Fruit fly (Drosophila melanogaster) whole organism, pupa: ENCODE data around the gene Ssl1.

ENCODE experiments used
- CG10348 ChIP-seq: fragments of 200-800 bp; sonication (Bioruptor generic); IDR thresholded peaks from 2 replicates; pipeline ENCODE4 v1.3.6; 2022; ENCODE audit warnings: missing biosample characterization, missing genetic modification characterization
- CG12605 ChIP-seq: fragments of 200-800 bp; sonication (Bioruptor generic); IDR thresholded peaks from 2 replicates; pipeline ENCODE4 v1.3.6; 2022; ENCODE audit warnings: missing biosample characterization, missing genetic modification characterization
- CG13204 ChIP-seq: fragments of 200-800 bp; sonication (Bioruptor generic); optimal IDR thresholded peaks from 2 replicates; lab custom pipeline; 2018; ENCODE audit warnings: missing biosample characterization, mild to moderate bottlenecking, missing genetic modification characterization, moderate library complexity
- CG14655 ChIP-seq: fragments of 200-800 bp; sonication (Bioruptor generic); optimal IDR thresholded peaks from 3 replicates; lab custom pipeline; 2017; ENCODE audit warnings: mild to moderate bottlenecking, missing biosample characterization, missing genetic modification reagents, missing genetic modification characterization
- CG15710 ChIP-seq: fragments of 200-800 bp; sonication (Bioruptor generic); optimal IDR thresholded peaks from 2 replicates; lab custom pipeline; 2018; ENCODE audit warnings: missing biosample characterization, mild to moderate bottlenecking, missing genetic modification characterization, moderate library complexity
- CG17806 ChIP-seq: fragments of 200-800 bp; sonication (Bioruptor generic); optimal IDR thresholded peaks from 2 replicates; lab custom pipeline; 2018; ENCODE audit warnings: missing biosample characterization, mild to moderate bottlenecking, missing genetic modification characterization, moderate library complexity
- CG32121 ChIP-seq: fragments of 200-800 bp; sonication (Bioruptor generic); IDR thresholded peaks from 2 replicates; pipeline ENCODE4 v1.3.6; 2022; ENCODE audit warnings: missing biosample characterization, missing genetic modification characterization
- CG34367 ChIP-seq: fragments of 200-800 bp; sonication (Bioruptor generic); optimal IDR thresholded peaks from 2 replicates; lab custom pipeline; 2018; ENCODE audit warnings: missing biosample characterization, mild to moderate bottlenecking, missing genetic modification characterization
- CG4496 ChIP-seq: fragments of 200-800 bp; sonication (Bioruptor generic); IDR thresholded peaks from 3 replicates; pipeline ENCODE4 v1.3.6; 2022; ENCODE audit warnings: missing biosample characterization, missing genetic modification characterization
- CG8159 ChIP-seq: fragments of 200-800 bp; sonication (Bioruptor generic); optimal IDR thresholded peaks from 3 replicates; lab custom pipeline; 2018; ENCODE audit warnings: missing biosample characterization, mild to moderate bottlenecking, missing genetic modification characterization, moderate library complexity
- CG8301 ChIP-seq: fragments of 200-800 bp; sonication (Bioruptor generic); optimal IDR thresholded peaks from 2 replicates; lab custom pipeline; 2018; ENCODE audit warnings: missing biosample characterization, mild to moderate bottlenecking, missing genetic modification characterization
- CG9948 ChIP-seq: fragments of 200-800 bp; sonication (Bioruptor generic); optimal IDR thresholded peaks from 2 replicates; lab custom pipeline; 2018; ENCODE audit warnings: missing biosample characterization, mild to moderate bottlenecking, missing genetic modification characterization, moderate library complexity
- D1 ChIP-seq: fragments of 200-800 bp; sonication (Bioruptor generic); optimal IDR thresholded peaks from 2 replicates; lab custom pipeline; 2018; ENCODE audit warnings: missing biosample characterization, mild to moderate bottlenecking, missing genetic modification characterization, moderate library complexity
- EcR ChIP-seq: fragments of 200-800 bp; sonication (Bioruptor generic); optimal IDR thresholded peaks from 3 replicates; lab custom pipeline; 2019; ENCODE audit warnings: missing biosample characterization, missing genetic modification characterization, mild to moderate bottlenecking, moderate library complexity, missing genetic modification reagents
- Ets98B ChIP-seq: fragments of 200-800 bp; sonication (Bioruptor generic); IDR thresholded peaks from 2 replicates; pipeline ENCODE4 v1.3.6; 2022; ENCODE audit warnings: missing biosample characterization, missing genetic modification characterization
- Pif1A ChIP-seq: fragments of 200-800 bp; sonication (Bioruptor generic); optimal IDR thresholded peaks from 3 replicates; lab custom pipeline; 2016; ENCODE audit warnings: missing biosample characterization, missing genetic modification characterization
- Pif1B ChIP-seq: fragments of 200-800 bp; sonication (Bioruptor generic); optimal IDR thresholded peaks from 3 replicates; lab custom pipeline; 2016; ENCODE audit warnings: missing biosample characterization, missing genetic modification characterization
- Snoo ChIP-seq: fragments of 200-800 bp; sonication (Bioruptor generic); optimal IDR thresholded peaks from 3 replicates; lab custom pipeline; 2017; ENCODE audit warnings: missing biosample characterization, mild to moderate bottlenecking, missing genetic modification characterization, inconsistent platforms
- fd96Ca ChIP-seq: fragments of 200-800 bp; sonication (Bioruptor generic); IDR thresholded peaks from 3 replicates; pipeline ENCODE4 v1.3.6; 2022; ENCODE audit warnings: missing biosample characterization, missing genetic modification characterization
- gl ChIP-seq: fragments of 200-800 bp; sonication (Bioruptor generic); optimal IDR thresholded peaks from 2 replicates; lab custom pipeline; 2018; ENCODE audit warnings: missing biosample characterization, mild to moderate bottlenecking, missing genetic modification characterization
- rn ChIP-seq: fragments of 200-800 bp; sonication (Bioruptor generic); IDR thresholded peaks from 2 replicates; pipeline ENCODE4 v1.3.6; 2022; ENCODE audit warnings: missing biosample characterization, missing genetic modification characterization

Gene Ssl1

DNA sequence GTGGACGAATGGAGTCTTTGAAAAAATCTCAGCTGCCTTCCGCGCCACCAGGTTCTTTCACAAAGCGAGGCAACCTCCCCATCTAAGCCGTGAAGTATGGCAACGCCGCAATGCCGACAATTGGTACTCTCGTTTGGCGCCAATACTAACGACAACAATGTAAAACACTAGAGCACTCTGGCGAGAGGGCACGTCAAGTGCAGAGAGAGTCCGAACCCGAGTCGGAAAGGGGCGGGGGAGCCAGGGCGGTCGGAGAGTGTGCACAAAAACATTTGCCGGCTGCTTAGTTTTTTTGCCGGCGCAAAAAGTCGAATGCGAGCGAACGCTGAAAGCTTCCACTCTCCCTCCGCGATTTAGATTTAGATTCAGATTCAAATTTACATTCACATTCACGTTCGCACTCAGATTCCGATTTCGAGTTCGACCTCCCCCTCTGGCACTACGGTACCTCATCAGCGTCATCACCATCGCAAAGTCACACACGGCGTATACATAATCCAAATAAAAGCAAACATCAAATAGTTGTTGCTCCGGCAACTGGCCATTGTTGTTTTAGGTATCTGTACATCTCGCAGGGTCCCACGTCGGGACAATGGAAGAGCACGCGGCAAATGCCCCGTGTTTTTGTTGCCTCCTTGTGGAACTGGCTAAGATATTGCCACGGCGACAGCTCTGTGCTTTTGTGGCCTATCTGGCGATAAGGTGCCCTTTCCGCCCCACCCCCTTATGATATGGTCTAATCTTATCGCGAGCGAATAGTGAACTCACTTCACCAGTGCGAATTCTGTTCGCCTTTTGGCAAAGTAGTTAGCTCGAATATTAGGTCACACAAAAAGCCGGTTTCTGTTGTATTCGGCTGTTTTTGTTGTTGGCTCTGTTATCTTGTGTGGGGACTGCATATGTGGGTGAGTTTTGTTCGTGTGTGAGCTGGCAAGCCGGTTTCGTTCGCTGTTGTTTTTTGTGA is 41.0 kb upstream of the Ssl1 start:
- TF ChIP-seq Ets98B (GFP tag; lab: Robert Waterston, UW) = peak; percentile 65
- no peak for TF ChIP-seq CG8301
- TF ChIP-seq Pif1B (GFP tag; lab: Kevin White, UChicago) = no peak
- TF ChIP-seq CG12605 (GFP tag; lab: Robert Waterston, UW) = peak; percentile 57
- TF ChIP-seq CG9948 (tag; lab: Kevin White, UChicago) = no peak
- TF ChIP-seq Pif1A (GFP tag; lab: Kevin White, UChicago) = no peak
- no peak for TF ChIP-seq gl (tag; lab: Kevin White, UChicago)
- no peak for TF ChIP-seq D1 (tag; lab: Kevin White, UChicago)
- no peak for TF ChIP-seq CG15710 (tag; lab: Kevin White, UChicago)
- peak; percentile 9 for TF ChIP-seq CG14655 (GFP tag; lab: Kevin White, UChicago)
- TF ChIP-seq CG13204 = no peak
- no peak for TF ChIP-seq CG10348 (GFP tag; lab: Robert Waterston, UW)
- no peak for TF ChIP-seq rn
- peak; percentile 46; the same call in 2 of the 3 replicates for TF ChIP-seq fd96Ca (GFP tag; lab: Robert Waterston, UW)
- no peak for TF ChIP-seq CG17806 (tag; lab: Kevin White, UChicago)
- TF ChIP-seq Snoo (tag; lab: Kevin White, UChicago) = no peak
- TF ChIP-seq CG34367 = no peak
- TF ChIP-seq CG8159 (tag; lab: Kevin White, UChicago) = no peak
- peak; percentile 53 for TF ChIP-seq EcR (GFP tag; lab: Kevin White, UChicago)
- peak; percentile 62; the same call in 1 of the 2 replicates for TF ChIP-seq CG32121
- TF ChIP-seq CG4496 = peak; percentile 74; the same call in 1 of the 3 replicates

DNA sequence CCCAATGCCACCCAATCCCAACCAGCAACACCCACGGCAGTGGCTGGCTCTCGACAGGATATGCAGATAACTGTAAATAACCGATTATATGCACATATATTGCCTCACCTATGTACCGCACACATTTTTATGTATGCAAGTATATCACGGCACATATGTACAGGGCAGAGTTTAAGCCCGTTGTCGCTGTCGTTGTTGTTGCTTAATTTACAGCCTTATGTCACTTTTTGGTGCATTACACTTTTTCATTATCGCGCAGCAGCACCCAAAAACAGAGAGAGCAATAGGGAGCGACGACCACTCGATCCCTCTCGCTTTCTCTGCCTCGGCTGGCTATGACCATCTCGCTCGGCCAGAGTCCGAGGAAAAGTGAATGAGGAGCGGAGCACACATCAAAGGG is 39.6 kb upstream of the Ssl1 start:
- TF ChIP-seq CG8159 (tag; lab: Kevin White, UChicago) (no peak), CG34367 (no peak), CG4496 (no peak), CG15710 (tag; lab: Kevin White, UChicago) (no peak), CG32121 (no peak), CG12605 (GFP tag; lab: Robert Waterston, UW) (no peak), D1 (tag; lab: Kevin White, UChicago) (no peak), CG10348 (GFP tag; lab: Robert Waterston, UW) (no peak), gl (tag; lab: Kevin White, UChicago) (no peak), rn (no peak), EcR (GFP tag; lab: Kevin White, UChicago) (no peak), CG9948 (tag; lab: Kevin White, UChicago) (no peak), Snoo (tag; lab: Kevin White, UChicago) (no peak), CG13204 (no peak), CG8301 (no peak), Pif1A (GFP tag; lab: Kevin White, UChicago) (no peak), fd96Ca (GFP tag; lab: Robert Waterston, UW) (no peak), CG17806 (tag; lab: Kevin White, UChicago) (no peak), Pif1B (GFP tag; lab: Kevin White, UChicago) (no peak), Ets98B (GFP tag; lab: Robert Waterston, UW) (no peak)

dm6 chr3L:22839726-22840228 is 39.1 kb upstream of the Ssl1 start:
- TF ChIP-seq fd96Ca (GFP tag; lab: Robert Waterston, UW) (peak; percentile 56; the same call in 1 of the 3 replicates), rn (peak; percentile 46; the same call in 1 of the 2 replicates), Snoo (tag; lab: Kevin White, UChicago) (peak; percentile 46), CG34367 (peak; percentile 37), Pif1A (GFP tag; lab: Kevin White, UChicago) (peak; percentile 45), CG15710 (tag; lab: Kevin White, UChicago) (peak; percentile 63), EcR (GFP tag; lab: Kevin White, UChicago) (peak; percentile 98), gl (tag; lab: Kevin White, UChicago) (peak; percentile 76), Ets98B (GFP tag; lab: Robert Waterston, UW) (peak; percentile 47), CG13204 (peak; percentile 97), CG10348 (GFP tag; lab: Robert Waterston, UW) (no peak), CG14655 (GFP tag; lab: Kevin White, UChicago) (peak; percentile 63), D1 (tag; lab: Kevin White, UChicago) (no peak), CG12605 (GFP tag; lab: Robert Waterston, UW) (peak; percentile 7; the same call in 1 of the 2 replicates), CG9948 (tag; lab: Kevin White, UChicago) (peak; percentile 33), CG17806 (tag; lab: Kevin White, UChicago) (peak; percentile 18), CG8301 (peak; percentile 39), Pif1B (GFP tag; lab: Kevin White, UChicago) (peak; percentile 46), CG8159 (tag; lab: Kevin White, UChicago) (peak; percentile 55), CG4496 (peak; percentile 56), CG32121 (no peak; the same call in 1 of the 2 replicates)

- TF ChIP-seq Snoo (tag; lab: Kevin White, UChicago) (no peak), Ets98B (GFP tag; lab: Robert Waterston, UW) (no peak), CG9948 (tag; lab: Kevin White, UChicago) (no peak), Pif1A (GFP tag; lab: Kevin White, UChicago) (no peak), EcR (GFP tag; lab: Kevin White, UChicago) (no peak), CG12605 (GFP tag; lab: Robert Waterston, UW) (no peak), CG15710 (tag; lab: Kevin White, UChicago) (no peak), Pif1B (GFP tag; lab: Kevin White, UChicago) (no peak), CG8159 (tag; lab: Kevin White, UChicago) (no peak), CG32121 (no peak), CG10348 (GFP tag; lab: Robert Waterston, UW) (no peak), CG34367 (no peak), CG14655 (GFP tag; lab: Kevin White, UChicago) (no peak), fd96Ca (GFP tag; lab: Robert Waterston, UW) (no peak), gl (tag; lab: Kevin White, UChicago) (no peak), rn (no peak), D1 (tag; lab: Kevin White, UChicago) (no peak), CG4496 (no peak), CG17806 (tag; lab: Kevin White, UChicago) (no peak)
Measured at dm6 chr3L:22843094-22843493, 35.8 kb upstream of the Ssl1 start.
